Worm (Caenorhabditis elegans) whole organism, mixed stage, embryonic: ENCODE results near the gene nfm-1.

Experiments used
- ceh-83 ChIP-seq: fragments of 200-800 bp; sonication (Bioruptor generic); optimal IDR thresholded peaks from 2 replicates; lab custom pipeline; 2018; ENCODE audit warnings: mild to moderate bottlenecking, missing genetic modification characterization, missing compliant biosample characterization
- drap-1 ChIP-seq: fragments of 200-800 bp; sonication (Bioruptor generic); optimal IDR thresholded peaks from 3 replicates; lab custom pipeline; 2018; ENCODE audit warnings: mild to moderate bottlenecking, missing genetic modification characterization, missing compliant biosample characterization
- lin-32 ChIP-seq: fragments of 200-800 bp; sonication (Bioruptor generic); optimal IDR thresholded peaks from 2 replicates; lab custom pipeline; 2018; ENCODE audit warnings: mild to moderate bottlenecking, missing genetic modification characterization, missing compliant biosample characterization
- sem-2 ChIP-seq: fragments of 200-800 bp; sonication (Bioruptor generic); optimal IDR thresholded peaks from 2 replicates; lab custom pipeline; 2018; ENCODE audit warnings: mild to moderate bottlenecking, missing genetic modification characterization, missing compliant biosample characterization
- snpc-4 ChIP-seq: fragments of 150-350 bp; optimal IDR thresholded peaks from 2 replicates; lab custom pipeline; 2014; ENCODE audit warnings: missing biosample characterization, missing genetic modification characterization
- unc-62 ChIP-seq: fragments of 150-350 bp; optimal IDR thresholded peaks from 2 replicates; lab custom pipeline; 2014; ENCODE audit warnings: missing biosample characterization, missing genetic modification reagents, missing genetic modification characterization
- zip-8 ChIP-seq: fragments of 150-350 bp; optimal IDR thresholded peaks from 2 replicates; lab custom pipeline; 2014; ENCODE audit warnings: missing biosample characterization, missing genetic modification characterization

DNA sequence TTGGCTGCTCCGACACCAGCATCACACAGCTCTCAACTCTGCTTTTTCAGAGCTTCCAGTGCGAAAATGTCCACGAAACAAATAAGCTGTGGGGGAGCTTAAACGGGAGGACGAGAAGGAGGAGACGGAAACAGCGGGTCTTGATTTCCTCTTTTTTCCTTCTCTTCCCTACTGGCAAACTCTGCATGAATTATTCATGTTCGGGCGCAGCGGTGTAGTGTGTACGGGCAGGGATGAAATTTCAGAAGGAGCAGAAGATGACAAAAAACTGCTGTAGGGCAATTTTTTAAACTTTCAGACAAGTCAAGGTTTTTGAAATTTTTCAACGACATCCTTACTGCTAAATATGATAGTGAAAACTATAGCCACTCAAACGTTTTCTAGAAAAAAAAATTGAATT lies 19.9 kb upstream of the nfm-1 start:
- TF ChIP-seq snpc-4 (tag; lab: Kevin White, UChicago) (no peak), ceh-83 (GFP tag; lab: Kevin White, UChicago) (no peak), sem-2 (GFP tag; lab: Kevin White, UChicago) (no peak), drap-1 (GFP tag; lab: Kevin White, UChicago) (no peak), zip-8 (no peak), lin-32 (GFP tag; lab: Kevin White, UChicago) (no peak), unc-62 (GFP tag; lab: Kevin White, UChicago) (no peak)
